Worm (Caenorhabditis elegans): ENCODE results near the gene ocr-3.

The ocr-3 gene

ce11 chrX:15173303-15173904 lies 4.9 kb downstream of the ocr-3 start, which contains the start of gene ucr-2.2 (continued):
- TF ChIP-seq C04F5.9 (tag; optimal IDR thresholded peaks at IDR 0.05), result peak; percentile 56
- peak; percentile 11 to 63 (median 59) for TF ChIP-seq ceh-82 (tag; optimal IDR thresholded peaks at IDR 0.05)
- TF ChIP-seq aha-1 (tag; optimal IDR thresholded peaks at IDR 0.05), result peak; percentile 52
- TF ChIP-seq vab-15 (tag; optimal IDR thresholded peaks at IDR 0.05), result no peak
- TF ChIP-seq snpc-4 (tag; optimal IDR thresholded peaks at IDR 0.05), result peak; percentile 72
- TF ChIP-seq alr-1 (tag; optimal IDR thresholded peaks at IDR 0.05; ENCODE audit: borderline replicate concordance), result no peak
- no peak for TF ChIP-seq hlh-4 (tag; optimal IDR thresholded peaks at IDR 0.05)
- peak; percentile 62 to 80 (median 79) for TF ChIP-seq dpl-1 (GFP tag; optimal IDR thresholded peaks at IDR 0.05)
- TF ChIP-seq pax-3 (tag; optimal IDR thresholded peaks at IDR 0.05), result peak; percentile 47
- TF ChIP-seq unc-130 (tag; optimal IDR thresholded peaks at IDR 0.05), result peak; percentile 84
- peak; percentile 72 to 89 for TF ChIP-seq lin-35 (GFP tag; optimal IDR thresholded peaks at IDR 0.05)
- TF ChIP-seq xbp-1 (tag; optimal IDR thresholded peaks at IDR 0.05), result peak; percentile 87
- TF ChIP-seq tlp-1 (tag; optimal IDR thresholded peaks at IDR 0.05), result no peak
- no peak for TF ChIP-seq ets-5 (GFP tag; IDR thresholded peaks at IDR 0.05)
- TF ChIP-seq elt-3 (tag; optimal IDR thresholded peaks at IDR 0.05), result peak in 2 of 6 experiments; percentile 66 to 69
- TF ChIP-seq sptf-1 (tag; optimal IDR thresholded peaks at IDR 0.05), result no peak
- no peak for TF ChIP-seq nhr-237 (tag; optimal IDR thresholded peaks at IDR 0.05)
- TF ChIP-seq egl-13 (tag; optimal IDR thresholded peaks at IDR 0.05), result peak; percentile 78
- TF ChIP-seq pqm-1 (tag; optimal IDR thresholded peaks at IDR 0.05), result no peak
- no peak for TF ChIP-seq nhr-12 (tag; optimal IDR thresholded peaks at IDR 0.05)
- peak; percentile 19 for TF ChIP-seq jun-1 (tag; optimal IDR thresholded peaks at IDR 0.05)
- peak; percentile 91 for TF ChIP-seq nhr-71 (tag; optimal IDR thresholded peaks at IDR 0.05)
- TF ChIP-seq lsy-2 (tag; optimal IDR thresholded peaks at IDR 0.05), result peak; percentile 86 to 88
- TF ChIP-seq nhr-28 (tag; optimal IDR thresholded peaks at IDR 0.05), result no peak
- TF ChIP-seq ceh-63 (GFP tag; optimal IDR thresholded peaks at IDR 0.05), result no peak
- TF ChIP-seq lir-3 (tag; optimal IDR thresholded peaks at IDR 0.05; ENCODE audit: poor library complexity), result no peak
- TF ChIP-seq fkh-4 (tag; optimal IDR thresholded peaks at IDR 0.05; ENCODE audit: borderline replicate concordance), result no peak
- peak; percentile 88 for TF ChIP-seq nhr-85 (tag)
- peak; percentile 49 for TF ChIP-seq isw-1 (GFP tag; IDR thresholded peaks at IDR 0.05)
- TF ChIP-seq dsc-1 (tag; optimal IDR thresholded peaks at IDR 0.05), result peak; percentile 88
- no peak for TF ChIP-seq unc-98 (GFP tag; IDR thresholded peaks at IDR 0.05)
- TF ChIP-seq unc-62 (GFP tag; optimal IDR thresholded peaks at IDR 0.05), result no peak
- TF ChIP-seq nhr-47 (tag; optimal IDR thresholded peaks at IDR 0.05), result peak; percentile 88
- peak; percentile 11 for TF ChIP-seq lin-15B (tag; optimal IDR thresholded peaks at IDR 0.05)
- TF ChIP-seq nhr-76 (tag; optimal IDR thresholded peaks at IDR 0.05), result no peak
- TF ChIP-seq F16B12.6 (tag; optimal IDR thresholded peaks at IDR 0.05), result peak; percentile 24
- peak; percentile 57 for TF ChIP-seq pag-3 (tag; optimal IDR thresholded peaks at IDR 0.05; ENCODE audit: borderline replicate concordance, insufficient read depth)
- TF ChIP-seq mdl-1 (tag; optimal IDR thresholded peaks at IDR 0.05), result peak in 1 of 2 experiments; percentile 72
- peak; percentile 69 for TF ChIP-seq elt-2 (tag; optimal IDR thresholded peaks at IDR 0.05)
- TF ChIP-seq egl-27 (tag; optimal IDR thresholded peaks at IDR 0.05), result no peak
- TF ChIP-seq nhr-84 (tag; optimal IDR thresholded peaks at IDR 0.05), result no peak
- TF ChIP-seq lin-13 (GFP tag; optimal IDR thresholded peaks at IDR 0.05), result peak; percentile 64
- TF ChIP-seq ama-1 (optimal IDR thresholded peaks at IDR 0.05), result peak; percentile 4
- TF ChIP-seq ceh-90 (tag; optimal IDR thresholded peaks at IDR 0.05), result no peak
- peak; percentile 87 for TF ChIP-seq nhr-19 (GFP tag; conservative IDR thresholded peaks at IDR 0.05)
- peak; percentile 43 for TF ChIP-seq ceh-8 (GFP tag; optimal IDR thresholded peaks at IDR 0.05)
- TF ChIP-seq sox-4 (tag; optimal IDR thresholded peaks at IDR 0.05), result peak; percentile 27
- peak; percentile 69 for TF ChIP-seq ceh-88 (GFP tag; IDR thresholded peaks at IDR 0.05)
- TF ChIP-seq fkh-8 (tag; optimal IDR thresholded peaks at IDR 0.05), result peak; percentile 87
- no peak for TF ChIP-seq unc-30 (tag; optimal IDR thresholded peaks at IDR 0.05)
- TF ChIP-seq lin-39 (tag; optimal IDR thresholded peaks at IDR 0.05), result peak; percentile 76
- peak; percentile 85 for TF ChIP-seq tbx-2 (tag; optimal IDR thresholded peaks at IDR 0.05)

All from whole organism, L1 larva.